Worm (Caenorhabditis elegans) whole organism, L4/young adult: ENCODE data around the gene nlp-47.

Experiments
- W03F9.2 ChIP-seq: fragments of 150-350 bp; optimal IDR thresholded peaks from 2 replicates; lab custom pipeline; 2014; ENCODE audit warnings: missing biosample characterization, missing genetic modification characterization
- dao-5 ChIP-seq: sonication (generic microtip); optimal IDR thresholded peaks from 2 replicates; lab custom pipeline; 2016; ENCODE audit warnings: missing genotype, missing genetic modification characterization, moderate library complexity, missing compliant biosample characterization
- him-1 ChIP-seq: sonication (generic microtip); optimal IDR thresholded peaks from 2 replicates; lab custom pipeline; 2016; ENCODE audit warnings: missing genotype, missing genetic modification reagents, missing genetic modification characterization, missing compliant biosample characterization

DNA sequence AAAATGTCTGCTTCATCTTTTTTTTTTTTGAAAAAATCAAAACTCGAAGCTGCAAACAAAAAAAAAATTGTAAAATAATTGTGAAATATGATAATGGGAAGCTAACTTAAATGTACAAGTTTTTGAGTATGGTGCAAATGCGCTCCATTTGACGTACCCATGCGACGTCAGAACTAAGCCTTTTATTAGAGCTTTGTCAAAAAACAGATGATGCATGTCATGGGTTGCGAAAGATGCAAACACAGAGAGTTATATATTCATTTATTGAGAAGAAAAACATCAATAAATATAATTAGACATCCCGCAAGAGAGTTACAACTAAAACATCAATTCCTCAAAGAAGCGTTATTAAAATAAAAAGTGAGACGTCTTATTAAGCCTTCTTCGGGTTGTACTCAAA lies 3.8 kb downstream of the nlp-47 start:
- TF ChIP-seq dao-5 (tag; lab: Kevin White, UChicago), result no peak
- TF ChIP-seq him-1, result no peak
- no peak for TF ChIP-seq W03F9.2
